Worm (Caenorhabditis elegans) whole organism, young adult: ENCODE data around the gene R04E5.7.

ENCODE experiments used
- F39B2.1 ChIP-seq: fragments of 200-800 bp; sonication (Bioruptor generic); IDR thresholded peaks from 2 replicates; pipeline ENCODE4 v1.3.6; 2022; ENCODE audit warnings: missing genetic modification reagents, missing genetic modification characterization, missing compliant biosample characterization
- F52B5.7 ChIP-seq: sonication (generic microtip); optimal IDR thresholded peaks from 2 replicates; lab custom pipeline; 2016; ENCODE audit warnings: mild to moderate bottlenecking, missing genetic modification characterization, missing compliant biosample characterization
- F55B11.4 ChIP-seq: sonication (generic microtip); optimal IDR thresholded peaks from 2 replicates; lab custom pipeline; 2016; ENCODE audit warnings: missing compliant biosample characterization, missing genetic modification characterization, borderline replicate concordance; ENCODE audit not compliant: insufficient read depth
- K11D2.4 ChIP-seq: fragments of 200-800 bp; sonication (Bioruptor generic); IDR thresholded peaks from 2 replicates; pipeline ENCODE4 v1.3.6; 2022; ENCODE audit warnings: missing genetic modification reagents, missing genetic modification characterization, missing compliant biosample characterization
- Y53G8AR.9 ChIP-seq: fragments of 200-800 bp; sonication (Bioruptor generic); conservative IDR thresholded peaks from 2 replicates; pipeline ENCODE4 v1.3.6; 2022; ENCODE audit warnings: missing genetic modification reagents, missing genetic modification characterization, missing compliant biosample characterization
- Y79H2A.3 ChIP-seq: fragments of 200-800 bp; sonication (Bioruptor generic); conservative IDR thresholded peaks from 2 replicates; pipeline ENCODE4 v1.3.6; 2022; ENCODE audit warnings: missing genetic modification reagents, missing genetic modification characterization, missing compliant biosample characterization
- akir-1 ChIP-seq: fragments of 200-800 bp; sonication (Bioruptor generic); optimal IDR thresholded peaks from 2 replicates; lab custom pipeline; 2018; ENCODE audit warnings: mild to moderate bottlenecking, missing genetic modification characterization, moderate library complexity, missing compliant biosample characterization
- aptf-2 ChIP-seq: fragments of 200-800 bp; sonication (Bioruptor generic); conservative IDR thresholded peaks from 2 replicates; pipeline ENCODE4 v1.3.6; 2022; ENCODE audit warnings: missing genetic modification reagents, missing genetic modification characterization, missing compliant biosample characterization
- atf-7 ChIP-seq: sonication (generic microtip); optimal IDR thresholded peaks from 2 replicates; lab custom pipeline; 2017; ENCODE audit warnings: mild to moderate bottlenecking, missing genetic modification characterization, missing compliant biosample characterization
- athp-1 ChIP-seq: sonication (generic microtip); optimal IDR thresholded peaks from 2 replicates; lab custom pipeline; 2017; ENCODE audit warnings: mild to moderate bottlenecking, missing genetic modification characterization, missing compliant biosample characterization
- attf-3 ChIP-seq: fragments of 200-800 bp; sonication (Bioruptor generic); conservative IDR thresholded peaks from 2 replicates; pipeline ENCODE4 v1.3.6; 2022; ENCODE audit warnings: missing genetic modification reagents, missing genetic modification characterization, missing compliant biosample characterization
- bed-1 ChIP-seq: fragments of 200-800 bp; sonication (Bioruptor generic); IDR thresholded peaks from 2 replicates; pipeline ENCODE4 v1.3.6; 2022; ENCODE audit warnings: missing genetic modification reagents, missing genetic modification characterization, missing compliant biosample characterization
- bed-2 ChIP-seq: fragments of 200-800 bp; sonication (Bioruptor generic); IDR thresholded peaks from 2 replicates; pipeline ENCODE4 v1.3.6; 2022; ENCODE audit warnings: missing genetic modification reagents, missing genetic modification characterization, missing compliant biosample characterization
- cebp-2 ChIP-seq: fragments of 200-800 bp; sonication (Bioruptor generic); IDR thresholded peaks from 2 replicates; pipeline ENCODE4 v1.3.6; 2022; ENCODE audit warnings: missing genetic modification characterization, missing compliant biosample characterization
- ceh-27 ChIP-seq: fragments of 200-800 bp; sonication (Bioruptor generic); optimal IDR thresholded peaks from 2 replicates; lab custom pipeline; 2018; ENCODE audit warnings: mild to moderate bottlenecking, missing genetic modification characterization, moderate library complexity, missing compliant biosample characterization
- chd-7 ChIP-seq: sonication (generic microtip); optimal IDR thresholded peaks from 2 replicates; lab custom pipeline; 2016; ENCODE audit warnings: mild to moderate bottlenecking, missing genetic modification characterization, moderate library complexity, missing compliant biosample characterization
- dox-1 ChIP-seq: fragments of 200-800 bp; sonication (Bioruptor generic); IDR thresholded peaks from 2 replicates; pipeline ENCODE4 v1.3.6; 2022; ENCODE audit warnings: missing genetic modification reagents, missing genetic modification characterization, missing compliant biosample characterization
- egrh-3 ChIP-seq: fragments of 200-800 bp; sonication (Bioruptor generic); IDR thresholded peaks from 2 replicates; pipeline ENCODE4 v1.3.6; 2022; ENCODE audit warnings: missing genetic modification reagents, missing genetic modification characterization, missing compliant biosample characterization
- fkh-3 ChIP-seq: sonication (generic microtip); optimal IDR thresholded peaks from 2 replicates; lab custom pipeline; 2016; ENCODE audit warnings: mild to moderate bottlenecking, missing genetic modification characterization, missing compliant biosample characterization
- hmg-1.2 ChIP-seq: fragments of 200-800 bp; sonication (Bioruptor generic); IDR thresholded peaks from 2 replicates; pipeline ENCODE4 v1.3.6; 2022; ENCODE audit warnings: missing genetic modification reagents, missing genetic modification characterization, missing compliant biosample characterization
- hmg-20 ChIP-seq: fragments of 200-800 bp; sonication (Bioruptor generic); IDR thresholded peaks from 2 replicates; pipeline ENCODE4 v1.3.6; 2022; ENCODE audit warnings: missing genetic modification reagents, missing genetic modification characterization, missing compliant biosample characterization
- hsf-1 ChIP-seq: fragments of 200-800 bp; sonication (Bioruptor generic); IDR thresholded peaks from 2 replicates; pipeline ENCODE4 v1.3.6; 2022; ENCODE audit warnings: missing genetic modification reagents, missing genetic modification characterization, missing compliant biosample characterization
- lin-26 ChIP-seq: fragments of 200-800 bp; sonication (Bioruptor generic); IDR thresholded peaks from 2 replicates; pipeline ENCODE4 v1.3.6; 2022; ENCODE audit warnings: missing genetic modification reagents, missing genetic modification characterization, missing compliant biosample characterization
- lin-40 ChIP-seq: sonication (generic microtip); optimal IDR thresholded peaks from 2 replicates; lab custom pipeline; 2016; ENCODE audit warnings: missing genetic modification characterization, mild to moderate bottlenecking, missing compliant biosample characterization, missing genotype, missing genetic modification reagents
- lir-1 ChIP-seq: fragments of 200-800 bp; sonication (Bioruptor generic); conservative IDR thresholded peaks from 2 replicates; pipeline ENCODE4 v1.3.6; 2022; ENCODE audit warnings: missing genetic modification reagents, missing genetic modification characterization, missing compliant biosample characterization
- lsy-27 ChIP-seq: sonication (generic microtip); optimal IDR thresholded peaks from 2 replicates; lab custom pipeline; 2017; ENCODE audit warnings: missing genetic modification characterization, mild to moderate bottlenecking, missing compliant biosample characterization, antibody characterized with exemption, missing genotype, borderline replicate concordance; ENCODE audit not compliant: insufficient read depth
- madf-3 ChIP-seq: fragments of 200-800 bp; sonication (Bioruptor generic); IDR thresholded peaks from 2 replicates; pipeline ENCODE4 v1.3.6; 2022; ENCODE audit warnings: missing genetic modification reagents, missing genetic modification characterization, missing compliant biosample characterization
- mcd-1 ChIP-seq: fragments of 200-800 bp; sonication (Bioruptor generic); IDR thresholded peaks from 2 replicates; pipeline ENCODE4 v1.3.6; 2022; ENCODE audit warnings: missing genetic modification reagents, missing genetic modification characterization, missing compliant biosample characterization
- nfyb-1 ChIP-seq: fragments of 200-800 bp; sonication (Bioruptor generic); IDR thresholded peaks from 2 replicates; pipeline ENCODE4 v1.3.6; 2022; ENCODE audit warnings: missing genetic modification reagents, missing genetic modification characterization, missing compliant biosample characterization
- nhr-80 ChIP-seq: sonication (generic microtip); optimal IDR thresholded peaks from 2 replicates; lab custom pipeline; 2016; ENCODE audit warnings: missing genetic modification characterization, missing compliant biosample characterization
- nhr-90 ChIP-seq: sonication (generic microtip); optimal IDR thresholded peaks from 2 replicates; lab custom pipeline; 2016; ENCODE audit warnings: missing genotype, mild to moderate bottlenecking, missing genetic modification characterization, missing compliant biosample characterization
- pbrm-1 ChIP-seq: fragments of 200-800 bp; sonication (Bioruptor generic); IDR thresholded peaks from 2 replicates; pipeline ENCODE4 v1.3.6; 2022; ENCODE audit warnings: missing genetic modification reagents, missing genetic modification characterization, missing compliant biosample characterization
- sea-2 ChIP-seq: fragments of 200-800 bp; sonication (Bioruptor generic); IDR thresholded peaks from 2 replicates; pipeline ENCODE4 v1.3.6; 2022; ENCODE audit warnings: missing genetic modification characterization, missing compliant biosample characterization
- snpc-1.3 ChIP-seq: sonication (generic microtip); optimal IDR thresholded peaks from 2 replicates; lab custom pipeline; 2017; ENCODE audit warnings: missing genetic modification characterization, mild to moderate bottlenecking, missing compliant biosample characterization, antibody characterized with exemption, moderate library complexity, missing genotype, missing genetic modification reagents; ENCODE audit not compliant: insufficient read depth
- snpc-4 ChIP-seq, 5 experiments: fragments of 150-350 bp in 1 of 5; sonication (generic microtip) in 4 of 5; optimal IDR thresholded peaks; 2 replicates each; lab custom pipeline; 2014 to 2018; ENCODE audit warnings: missing genetic modification characterization in 5 of 5, missing biosample characterization in 3 of 5, antibody characterized with exemption in 2 of 5, mild to moderate bottlenecking in 2 of 5, missing compliant biosample characterization in 2 of 5, missing genotype in 2 of 5, moderate library complexity in 2 of 5, missing genetic modification reagents in 1 of 5
- zfh-2 ChIP-seq: fragments of 200-800 bp; sonication (Bioruptor generic); conservative IDR thresholded peaks from 2 replicates; pipeline ENCODE4 v1.3.6; 2022; ENCODE audit warnings: missing genetic modification reagents, missing genetic modification characterization, missing compliant biosample characterization
- ztf-18 ChIP-seq: sonication (generic microtip); optimal IDR thresholded peaks from 2 replicates; lab custom pipeline; 2016; ENCODE audit warnings: missing genotype, mild to moderate bottlenecking, missing genetic modification characterization, missing compliant biosample characterization

Gene R04E5.7

ce11 chrX:8806070-8806799 lies 9.2 kb upstream of the R04E5.7 start, which contains the start of gene R04E5.8 (continued):
- TF ChIP-seq hsf-1 (GFP tag; lab: Robert Waterston, UW) (no peak), Y53G8AR.9 (GFP tag; lab: Robert Waterston, UW) (no peak), ztf-18 (tag; lab: Kevin White, UChicago) (no peak), snpc-4 (GFP tag; optimal IDR thresholded peaks at IDR 0.05; lab: Kevin White, UChicago) (no peak), snpc-4 (tag; optimal IDR thresholded peaks at IDR 0.05; lab: Kevin White, UChicago) (peak in 1 of 4 experiments; percentile 32), nhr-80 (peak; percentile 30), aptf-2 (GFP tag; lab: Robert Waterston, UW) (no peak), hmg-20 (GFP tag; lab: Robert Waterston, UW) (peak; percentile 9; the same call in 1 of the 2 replicates), F55B11.4 (tag; lab: Kevin White, UChicago) (no peak), F39B2.1 (GFP tag; lab: Robert Waterston, UW) (no peak), snpc-1.3 (tag; lab: Kevin White, UChicago) (no peak), fkh-3 (tag; lab: Kevin White, UChicago) (no peak), sea-2 (GFP tag; lab: Robert Waterston, UW) (no peak)

DNA sequence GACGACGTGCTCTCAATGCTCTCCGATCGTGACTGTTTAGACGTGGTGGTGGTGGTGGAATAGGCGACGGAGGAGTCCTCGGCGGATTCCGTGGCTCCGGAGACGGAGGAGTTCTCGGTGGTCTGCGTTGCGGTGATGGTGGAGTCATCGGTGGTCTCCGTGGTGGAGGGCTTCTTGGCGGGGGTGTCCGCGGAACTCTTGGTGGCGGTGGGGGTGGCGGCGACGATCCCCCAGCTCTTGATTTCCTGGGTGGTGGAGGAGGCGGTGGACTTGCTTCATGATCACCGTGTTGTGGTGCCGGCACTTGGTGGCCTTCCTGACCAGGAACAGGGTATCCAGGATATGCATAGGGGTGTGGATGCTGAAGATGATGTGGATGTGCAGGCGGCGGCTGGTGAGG lies 8.4 kb upstream of the R04E5.7 start:
- TF ChIP-seq egrh-3 (GFP tag; lab: Robert Waterston, UW) (peak; percentile 95), akir-1 (GFP tag; lab: Kevin White, UChicago) (no peak), atf-7 (tag; lab: Kevin White, UChicago) (no peak), chd-7 (tag; lab: Kevin White, UChicago) (no peak), attf-3 (GFP tag; lab: Robert Waterston, UW) (no peak), snpc-1.3 (tag; lab: Kevin White, UChicago) (no peak), bed-1 (GFP tag; lab: Robert Waterston, UW) (no peak), zfh-2 (GFP tag; lab: Robert Waterston, UW) (peak; percentile 95), hmg-1.2 (0 out of 2 replicates have a peak, but pooled peaks have one; percentile 16)

- peak; percentile 1 for TF ChIP-seq lin-40 (tag; lab: Kevin White, UChicago)
- TF ChIP-seq Y79H2A.3 (GFP tag; lab: Robert Waterston, UW): no peak
- TF ChIP-seq lir-1 (GFP tag; lab: Robert Waterston, UW): no peak
- TF ChIP-seq lsy-27 (tag; lab: Kevin White, UChicago): no peak
- TF ChIP-seq K11D2.4 (GFP tag; lab: Robert Waterston, UW): 0 out of 2 replicates have a peak, but pooled peaks have one; percentile 17
- no peak for TF ChIP-seq bed-2 (GFP tag; lab: Robert Waterston, UW)
- TF ChIP-seq pbrm-1 (GFP tag; lab: Robert Waterston, UW): 0 out of 2 replicates have a peak, but pooled peaks have one; percentile 7
- TF ChIP-seq lin-26: no peak
- peak; percentile 24 for TF ChIP-seq F52B5.7 (tag; lab: Kevin White, UChicago)
- TF ChIP-seq cebp-2 (GFP tag; lab: Robert Waterston, UW): no peak
- TF ChIP-seq dox-1 (GFP tag; lab: Robert Waterston, UW): 0 out of 2 replicates have a peak, but pooled peaks have one; percentile 9
- peak; percentile 68 for TF ChIP-seq chd-7 (tag; lab: Kevin White, UChicago)
- 0 out of 2 replicates have a peak, but pooled peaks have one; percentile 22 for TF ChIP-seq mcd-1 (GFP tag; lab: Robert Waterston, UW)
- TF ChIP-seq nhr-90 (tag; lab: Kevin White, UChicago): no peak
- no peak for TF ChIP-seq athp-1
- 0 out of 2 replicates have a peak, but pooled peaks have one; percentile 21 for TF ChIP-seq nfyb-1
- peak; percentile 18 for TF ChIP-seq ceh-27 (GFP tag; lab: Kevin White, UChicago)
- 0 out of 2 replicates have a peak, but pooled peaks have one; percentile 66 for TF ChIP-seq madf-3 (GFP tag; lab: Robert Waterston, UW)
These were observed 3.9 kb upstream of the R04E5.7 start for ce11 chrX:8800983-8801382.
